Fruit fly (Drosophila melanogaster): Measurements from ENCODE around the gene CG9109.

CG9109 gene

DNA sequence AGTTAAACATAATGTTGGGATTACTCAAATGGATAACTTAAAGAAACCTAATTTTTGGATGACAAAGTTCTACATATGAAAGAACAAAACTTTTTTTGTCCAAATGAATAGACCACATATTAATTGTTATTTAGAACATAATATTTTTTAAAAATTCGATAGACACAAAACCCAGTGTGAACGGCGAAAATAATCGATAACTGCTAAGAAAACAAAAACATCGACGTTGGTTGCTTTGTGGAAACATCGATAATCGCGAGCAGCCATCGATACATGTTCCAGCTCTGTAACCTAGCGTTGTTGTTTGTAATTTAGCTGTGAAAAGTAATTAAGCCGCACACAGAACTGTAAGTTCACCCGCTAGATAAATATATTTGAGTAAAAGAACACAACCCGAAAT is 16.4 kb upstream of the CG9109 start, which contains the start of gene CG9135 (continued):
- TF ChIP-seq CG6272 (GFP tag; IDR thresholded peaks at IDR 0.05) (peak; percentile 28; the same call in 1 of the 2 replicates), Xbp1 (GFP tag; optimal IDR thresholded peaks at IDR 0.05) (no peak), CG34224 (GFP tag; IDR thresholded peaks at IDR 0.05; ENCODE audit: partially characterized antibody) (peak; percentile 99), CG8290 (GFP tag; optimal IDR thresholded peaks at IDR 0.05) (no peak), CG8290 (tag; optimal IDR thresholded peaks at IDR 0.05) (peak in 1 of 2 experiments; percentile 55), amos (GFP tag; IDR thresholded peaks at IDR 0.05; ENCODE audit: partially characterized antibody) (peak; percentile 99), CG2712 (tag; optimal IDR thresholded peaks at IDR 0.05) (peak; percentile 36), YL-1 (GFP tag; optimal IDR thresholded peaks at IDR 0.05) (no peak), B-H1 (GFP tag; IDR thresholded peaks at IDR 0.05) (no peak), mld (GFP tag; IDR thresholded peaks at IDR 0.05; ENCODE audit: partially characterized antibody) (peak; percentile 99), CG18262 (tag; optimal IDR thresholded peaks at IDR 0.05) (no peak), CG4617 (GFP tag; optimal IDR thresholded peaks at IDR 0.05; ENCODE audit: borderline replicate concordance) (peak; percentile 14), pho (GFP tag; optimal IDR thresholded peaks at IDR 0.05) (no peak), CG3726 (GFP tag; IDR thresholded peaks at IDR 0.05) (no peak), CG15601 (tag; optimal IDR thresholded peaks at IDR 0.05) (peak; percentile 11), C15 (GFP tag; IDR thresholded peaks at IDR 0.05) (no peak), CG9797 (GFP tag; optimal IDR thresholded peaks at IDR 0.05) (peak; percentile 15), CG34422 (GFP tag; IDR thresholded peaks at IDR 0.05) (peak; percentile 6; the same call in 1 of the 3 replicates), Six4 (GFP tag; optimal IDR thresholded peaks at IDR 0.05) (no peak), CG17829 (tag; optimal IDR thresholded peaks at IDR 0.05) (peak; percentile 34), Sin3A (optimal IDR thresholded peaks at IDR 0.05) (peak; percentile 42), nerfin-2 (GFP tag; IDR thresholded peaks at IDR 0.05; ENCODE audit: partially characterized antibody) (peak; percentile 99), insv (GFP tag; optimal IDR thresholded peaks at IDR 0.05) (no peak), CG18476 (GFP tag; optimal IDR thresholded peaks at IDR 0.05) (no peak), Myb (GFP tag; optimal IDR thresholded peaks at IDR 0.05) (peak; percentile 20), Scr (GFP tag; IDR thresholded peaks at IDR 0.05; ENCODE audit: partially characterized antibody) (peak; percentile 98), Ets65A (GFP tag) (peak; percentile 53), CG2116 (GFP tag; optimal IDR thresholded peaks at IDR 0.05) (peak; percentile 93), CG7963 (GFP tag; IDR thresholded peaks at IDR 0.05; ENCODE audit: partially characterized antibody) (peak; percentile 100), Dref (GFP tag; IDR thresholded peaks at IDR 0.05) (peak; percentile 100), mirr (GFP tag; optimal IDR thresholded peaks at IDR 0.05) (no peak), nmo (GFP tag; optimal IDR thresholded peaks at IDR 0.05) (peak; percentile 36), CG1603 (tag; optimal IDR thresholded peaks at IDR 0.05) (peak; percentile 66), ato (GFP tag; IDR thresholded peaks at IDR 0.05; ENCODE audit: partially characterized antibody) (peak; percentile 99), chm (GFP tag; IDR thresholded peaks at IDR 0.05) (no peak), CG2202 (tag; optimal IDR thresholded peaks at IDR 0.05) (no peak), shn (GFP tag; optimal IDR thresholded peaks at IDR 0.05) (no peak), ken (GFP tag; IDR thresholded peaks at IDR 0.05) (no peak), sisA (GFP tag; IDR thresholded peaks at IDR 0.05) (no peak), CoRest (tag; optimal IDR thresholded peaks at IDR 0.05) (peak; percentile 54), Poxn (GFP tag; IDR thresholded peaks at IDR 0.05) (no peak), CG9727 (GFP tag; optimal IDR thresholded peaks at IDR 0.05) (no peak), Dll (GFP tag; IDR thresholded peaks at IDR 0.05; ENCODE audit: partially characterized antibody) (peak; percentile 96), CG5180 (GFP tag; optimal IDR thresholded peaks at IDR 0.05) (no peak), phol (tag; optimal IDR thresholded peaks at IDR 0.05) (peak; percentile 41), CG12744 (GFP tag; optimal IDR thresholded peaks at IDR 0.05) (no peak), CG6254 (GFP tag; optimal IDR thresholded peaks at IDR 0.05) (peak; percentile 19), Opbp (GFP tag; IDR thresholded peaks at IDR 0.05; ENCODE audit: partially characterized antibody) (peak; percentile 99), CTCF (GFP tag; optimal IDR thresholded peaks at IDR 0.05) (peak; percentile 2), Doc3 (GFP tag; IDR thresholded peaks at IDR 0.05; ENCODE audit: partially characterized antibody) (peak; percentile 97), bbx (GFP tag; IDR thresholded peaks at IDR 0.05; ENCODE audit: partially characterized antibody) (peak; percentile 100)
